Worm (Caenorhabditis elegans) whole organism, L1 larva: ENCODE data around the gene let-653.

Experiments
- Y116A8C.19 ChIP-seq: sonication (generic microtip); optimal IDR thresholded peaks from 2 replicates; lab custom pipeline; 2016; ENCODE audit warnings: missing compliant biosample characterization, missing genetic modification characterization, borderline replicate concordance
- alr-1 ChIP-seq: fragments of 200-800 bp; sonication (Bioruptor generic); optimal IDR thresholded peaks from 2 replicates; lab custom pipeline; 2018; ENCODE audit warnings: borderline replicate concordance, mild to moderate bottlenecking, missing genetic modification characterization, missing compliant biosample characterization
- aly-2 ChIP-seq: fragments of 150-350 bp; optimal IDR thresholded peaks from 2 replicates; lab custom pipeline; 2014; ENCODE audit warnings: missing biosample characterization, missing genetic modification characterization
- ama-1 ChIP-seq: fragments of 150-350 bp; optimal IDR thresholded peaks from 2 replicates; lab custom pipeline; 2014
- blmp-1 ChIP-seq: fragments of 150-350 bp; optimal IDR thresholded peaks from 2 replicates; lab custom pipeline; 2014; ENCODE audit warnings: missing biosample characterization, missing genetic modification characterization
- ceh-63 ChIP-seq: fragments of 200-800 bp; sonication (Bioruptor generic); optimal IDR thresholded peaks from 2 replicates; lab custom pipeline; 2018; ENCODE audit warnings: mild to moderate bottlenecking, missing genetic modification characterization, missing compliant biosample characterization
- ceh-8 ChIP-seq: fragments of 200-800 bp; sonication (Bioruptor generic); optimal IDR thresholded peaks from 2 replicates; lab custom pipeline; 2018; ENCODE audit warnings: mild to moderate bottlenecking, missing genetic modification characterization, moderate library complexity, missing compliant biosample characterization
- ceh-82 ChIP-seq, 3 experiments: fragments of 150-350 bp in 1 of 3; sonication (generic microtip) in 2 of 3; optimal IDR thresholded peaks; 2 replicates each; lab custom pipeline; 2014 to 2017; ENCODE audit warnings: missing biosample characterization in 3 of 3, missing genetic modification characterization in 3 of 3
- ceh-90 ChIP-seq: sonication (generic microtip); optimal IDR thresholded peaks from 2 replicates; lab custom pipeline; 2016; ENCODE audit warnings: missing genetic modification characterization, missing compliant biosample characterization
- ces-1 ChIP-seq: fragments of 150-350 bp; optimal IDR thresholded peaks from 2 replicates; lab custom pipeline; 2014; ENCODE audit warnings: missing biosample characterization, missing genetic modification reagents, missing genetic modification characterization
- dsc-1 ChIP-seq: sonication (generic microtip); optimal IDR thresholded peaks from 2 replicates; lab custom pipeline; 2016; ENCODE audit warnings: mild to moderate bottlenecking, missing genetic modification characterization, missing compliant biosample characterization
- elt-2 ChIP-seq: sonication (generic microtip); optimal IDR thresholded peaks from 2 replicates; lab custom pipeline; 2016; ENCODE audit warnings: missing genetic modification characterization, mild to moderate bottlenecking, inconsistent platforms, missing compliant biosample characterization, missing genetic modification reagents
- fkh-10 ChIP-seq: sonication (generic microtip); optimal IDR thresholded peaks from 2 replicates; lab custom pipeline; 2017; ENCODE audit warnings: missing biosample characterization, missing genetic modification reagents, missing genetic modification characterization
- fkh-4 ChIP-seq: sonication (generic microtip); optimal IDR thresholded peaks from 2 replicates; lab custom pipeline; 2016; ENCODE audit warnings: missing compliant biosample characterization, missing genetic modification characterization, borderline replicate concordance
- fkh-8 ChIP-seq: sonication (generic microtip); optimal IDR thresholded peaks from 2 replicates; lab custom pipeline; 2016; ENCODE audit warnings: mild to moderate bottlenecking, missing genetic modification characterization, missing compliant biosample characterization
- fos-1 ChIP-seq: fragments of 150-350 bp; optimal IDR thresholded peaks from 2 replicates; lab custom pipeline; 2014; ENCODE audit warnings: missing biosample characterization, missing genetic modification characterization
- hlh-4 ChIP-seq: sonication (generic microtip); optimal IDR thresholded peaks from 2 replicates; lab custom pipeline; 2016; ENCODE audit warnings: mild to moderate bottlenecking, missing genetic modification characterization, missing compliant biosample characterization
- hpl-2 ChIP-seq: fragments of 150-350 bp; optimal IDR thresholded peaks from 2 replicates; lab custom pipeline; 2014; ENCODE audit warnings: missing biosample characterization, missing genetic modification reagents, missing genetic modification characterization
- isw-1 ChIP-seq: fragments of 200-800 bp; sonication (Bioruptor generic); IDR thresholded peaks from 2 replicates; pipeline ENCODE4 v1.3.6; 2022; ENCODE audit warnings: missing genetic modification characterization, missing compliant biosample characterization
- lin-14 ChIP-seq: fragments of 200-800 bp; sonication (Bioruptor generic); optimal IDR thresholded peaks from 2 replicates; lab custom pipeline; 2018; ENCODE audit warnings: mild to moderate bottlenecking, missing genetic modification characterization, moderate library complexity, missing compliant biosample characterization
- lin-39 ChIP-seq: fragments of 150-350 bp; optimal IDR thresholded peaks from 2 replicates; lab custom pipeline; 2014; ENCODE audit warnings: missing biosample characterization, missing genetic modification reagents, missing genetic modification characterization
- lir-3 ChIP-seq: sonication (generic microtip); optimal IDR thresholded peaks from 2 replicates; lab custom pipeline; 2016; ENCODE audit warnings: mild to moderate bottlenecking, missing genetic modification characterization, moderate library complexity, missing compliant biosample characterization; ENCODE audit not compliant: poor library complexity
- lsy-2 ChIP-seq, 2 experiments: fragments of 150-350 bp; optimal IDR thresholded peaks; 2 replicates each; lab custom pipeline; 2014; ENCODE audit warnings: missing biosample characterization in 2 of 2, missing genetic modification characterization in 2 of 2
- mdl-1 ChIP-seq, 2 experiments: fragments of 150-350 bp; optimal IDR thresholded peaks; 2 replicates each; lab custom pipeline; 2014 to 2017; ENCODE audit warnings: missing biosample characterization in 2 of 2, missing genetic modification characterization in 2 of 2, inconsistent platforms in 1 of 2
- mep-1 ChIP-seq: fragments of 150-350 bp; optimal IDR thresholded peaks from 2 replicates; lab custom pipeline; 2014; ENCODE audit warnings: missing biosample characterization, missing genetic modification characterization
- nhr-19 ChIP-seq: fragments of 200-800 bp; sonication (Bioruptor generic); conservative IDR thresholded peaks from 2 replicates; pipeline ENCODE4 v1.3.6; 2022; ENCODE audit warnings: missing genetic modification characterization, missing compliant biosample characterization
- nhr-20 ChIP-seq: sonication (generic microtip); optimal IDR thresholded peaks from 2 replicates; lab custom pipeline; 2016; ENCODE audit warnings: mild to moderate bottlenecking, missing genetic modification characterization, missing compliant biosample characterization
- nhr-237 ChIP-seq: fragments of 150-350 bp; optimal IDR thresholded peaks from 2 replicates; lab custom pipeline; 2014; ENCODE audit warnings: missing biosample characterization, missing genetic modification characterization
- nhr-28 ChIP-seq: fragments of 150-350 bp; optimal IDR thresholded peaks from 2 replicates; lab custom pipeline; 2014; ENCODE audit warnings: missing biosample characterization, missing genetic modification characterization
- nhr-77 ChIP-seq: fragments of 150-350 bp; optimal IDR thresholded peaks from 2 replicates; lab custom pipeline; 2014; ENCODE audit warnings: missing biosample characterization, missing genetic modification characterization
- nhr-85 ChIP-seq: sonication (generic microtip); peaks from one replicate; lab custom pipeline; 2016; ENCODE audit warnings: missing genetic modification characterization, inconsistent platforms, missing compliant biosample characterization
- pag-3 ChIP-seq: sonication (generic microtip); optimal IDR thresholded peaks from 2 replicates; lab custom pipeline; 2017; ENCODE audit warnings: missing genetic modification characterization, mild to moderate bottlenecking, missing compliant biosample characterization, antibody characterized with exemption, borderline replicate concordance; ENCODE audit not compliant: insufficient read depth
- pqm-1 ChIP-seq: sonication (generic microtip); optimal IDR thresholded peaks from 3 replicates; lab custom pipeline; 2017; ENCODE audit warnings: missing biosample characterization, missing genetic modification characterization
- snpc-4 ChIP-seq: fragments of 150-350 bp; optimal IDR thresholded peaks from 2 replicates; lab custom pipeline; 2014; ENCODE audit warnings: missing biosample characterization, missing genetic modification characterization
- snu-23 ChIP-seq: sonication (generic microtip); optimal IDR thresholded peaks from 2 replicates; lab custom pipeline; 2016; ENCODE audit warnings: missing genetic modification characterization, missing compliant biosample characterization
- sox-4 ChIP-seq: sonication (generic microtip); optimal IDR thresholded peaks from 2 replicates; lab custom pipeline; 2016; ENCODE audit warnings: missing genetic modification characterization, missing compliant biosample characterization
- sptf-1 ChIP-seq: fragments of 150-350 bp; optimal IDR thresholded peaks from 2 replicates; lab custom pipeline; 2014; ENCODE audit warnings: missing biosample characterization, missing genetic modification characterization
- sup-37 ChIP-seq: fragments of 200-800 bp; sonication (Bioruptor generic); optimal IDR thresholded peaks from 2 replicates; lab custom pipeline; 2018; ENCODE audit warnings: mild to moderate bottlenecking, missing genetic modification characterization, missing compliant biosample characterization
- unc-30 ChIP-seq: sonication (generic microtip); optimal IDR thresholded peaks from 2 replicates; lab custom pipeline; 2017; ENCODE audit warnings: missing biosample characterization, missing genetic modification characterization
- unc-86 ChIP-seq: sonication (generic microtip); optimal IDR thresholded peaks from 2 replicates; lab custom pipeline; 2016; ENCODE audit warnings: missing genetic modification characterization, missing compliant biosample characterization
- unc-98 ChIP-seq: fragments of 200-800 bp; sonication (Bioruptor generic); IDR thresholded peaks from 2 replicates; pipeline ENCODE4 v1.3.6; 2022; ENCODE audit warnings: missing genetic modification characterization, missing compliant biosample characterization
- vab-15 ChIP-seq: sonication (generic microtip); optimal IDR thresholded peaks from 2 replicates; lab custom pipeline; 2017; ENCODE audit warnings: missing genotype, mild to moderate bottlenecking, missing genetic modification characterization, missing compliant biosample characterization
- zag-1 ChIP-seq: fragments of 150-350 bp; optimal IDR thresholded peaks from 2 replicates; lab custom pipeline; 2014; ENCODE audit warnings: missing biosample characterization, missing genetic modification characterization

The let-653 gene

DNA sequence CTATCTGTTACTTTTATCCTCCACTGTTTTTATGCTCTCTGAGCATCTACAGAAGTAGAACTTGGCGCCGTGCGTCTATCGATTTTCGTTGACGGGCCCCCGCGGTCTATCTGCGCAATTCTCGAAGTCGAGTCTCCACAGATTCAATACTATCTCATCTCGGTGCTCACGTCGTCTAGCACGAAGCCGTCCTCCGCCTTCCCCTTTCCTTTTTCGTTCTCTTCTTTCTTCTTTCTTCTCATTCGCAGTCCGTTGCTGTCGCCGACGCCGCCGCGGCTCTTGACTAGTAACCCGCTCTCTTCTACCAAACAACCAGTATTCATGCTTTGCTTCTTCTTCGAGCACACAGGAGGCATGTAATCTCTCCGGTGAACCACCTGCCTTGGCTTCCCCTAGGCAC, 14.3 kb upstream of the let-653 start (continued):
- TF ChIP-seq nhr-85 = no peak
- TF ChIP-seq ceh-8 (GFP tag; lab: Kevin White, UChicago) = peak; percentile 30
- TF ChIP-seq snpc-4 = no peak
- TF ChIP-seq elt-2 (tag; lab: Kevin White, UChicago) = no peak
- peak; percentile 12 to 43 for TF ChIP-seq lsy-2 (tag; optimal IDR thresholded peaks at IDR 0.05; lab: Kevin White, UChicago)
- TF ChIP-seq ceh-90 (tag; lab: Kevin White, UChicago) = no peak
- no peak for TF ChIP-seq sptf-1
- no peak for TF ChIP-seq ces-1 (GFP tag; lab: Kevin White, UChicago)
- TF ChIP-seq alr-1 = no peak
- no peak for TF ChIP-seq lir-3
- TF ChIP-seq fkh-8 (tag; lab: Kevin White, UChicago) = peak; percentile 89
- TF ChIP-seq nhr-28 (tag; lab: Kevin White, UChicago) = no peak
- TF ChIP-seq sup-37 (GFP tag; lab: Kevin White, UChicago) = no peak
- no peak for TF ChIP-seq unc-30 (tag; lab: Kevin White, UChicago)
- TF ChIP-seq vab-15 (tag; lab: Kevin White, UChicago) = no peak
- TF ChIP-seq lin-39 (tag; lab: Kevin White, UChicago) = no peak
- no peak for TF ChIP-seq pag-3 (tag; lab: Kevin White, UChicago)
- no peak for TF ChIP-seq mdl-1 (tag; optimal IDR thresholded peaks at IDR 0.05; lab: Kevin White, UChicago)
- TF ChIP-seq ama-1 (lab: Kevin White, UChicago) = no peak
- peak; percentile 38 for TF ChIP-seq fkh-10 (GFP tag; lab: Kevin White, UChicago)
- peak; percentile 3 for TF ChIP-seq nhr-20 (tag; lab: Kevin White, UChicago)
- TF ChIP-seq aly-2 = no peak
- TF ChIP-seq nhr-237 (tag; lab: Kevin White, UChicago) = no peak
- TF ChIP-seq snu-23 (GFP tag; lab: Kevin White, UChicago) = peak; percentile 45
- TF ChIP-seq fos-1 = no peak
- TF ChIP-seq Y116A8C.19 (tag; lab: Kevin White, UChicago) = no peak
- TF ChIP-seq unc-98 (GFP tag; lab: Robert Waterston, UW) = no peak
- no peak for TF ChIP-seq zag-1 (tag; lab: Kevin White, UChicago)
- no peak for TF ChIP-seq pqm-1
- TF ChIP-seq isw-1 (GFP tag; lab: Robert Waterston, UW) = peak; percentile 28
- TF ChIP-seq dsc-1 (tag; lab: Kevin White, UChicago) = peak; percentile 44
- TF ChIP-seq sox-4 (tag; lab: Kevin White, UChicago) = peak; percentile 42
- no peak for TF ChIP-seq nhr-77 (tag; lab: Kevin White, UChicago)
- TF ChIP-seq fkh-4 = no peak
- TF ChIP-seq mep-1 (tag; lab: Kevin White, UChicago) = no peak
- no peak for TF ChIP-seq hlh-4 (tag; lab: Kevin White, UChicago)
- TF ChIP-seq nhr-19 = no peak; the same call in 1 of the 2 replicates
- no peak for TF ChIP-seq blmp-1 (tag; lab: Kevin White, UChicago)

DNA sequence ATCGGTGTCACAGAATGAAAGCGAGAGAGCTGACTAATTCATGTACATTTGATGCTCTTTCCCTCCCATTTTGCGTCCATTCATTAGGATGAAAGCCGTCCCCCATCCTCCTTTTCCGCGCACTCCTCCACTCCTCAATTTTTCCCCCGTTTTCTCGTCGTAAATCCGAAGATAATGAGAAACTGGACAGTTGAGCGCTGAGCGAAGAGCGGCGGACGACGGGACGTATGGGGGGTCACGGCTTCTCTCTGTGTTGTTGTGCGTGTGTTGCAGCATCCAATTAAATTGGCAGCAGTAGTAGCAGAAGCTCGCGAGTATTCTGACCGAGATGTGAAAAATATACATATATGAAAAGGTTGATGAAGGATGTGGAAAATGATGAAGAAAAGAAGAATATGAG, 13.5 kb upstream of the let-653 start:
- no peak for TF ChIP-seq nhr-20 (tag; lab: Kevin White, UChicago)
- TF ChIP-seq lin-14 = peak; percentile 33
- peak; percentile 25 for TF ChIP-seq ceh-63 (GFP tag; lab: Kevin White, UChicago)
- TF ChIP-seq hpl-2 (GFP tag; lab: Kevin White, UChicago) = no peak
- TF ChIP-seq ceh-82 (tag; optimal IDR thresholded peaks at IDR 0.05; lab: Kevin White, UChicago) = no peak
- TF ChIP-seq unc-86 (tag; lab: Kevin White, UChicago) = peak; percentile 43
